Worm (Caenorhabditis elegans): ENCODE results near the gene srh-62.

DNA sequence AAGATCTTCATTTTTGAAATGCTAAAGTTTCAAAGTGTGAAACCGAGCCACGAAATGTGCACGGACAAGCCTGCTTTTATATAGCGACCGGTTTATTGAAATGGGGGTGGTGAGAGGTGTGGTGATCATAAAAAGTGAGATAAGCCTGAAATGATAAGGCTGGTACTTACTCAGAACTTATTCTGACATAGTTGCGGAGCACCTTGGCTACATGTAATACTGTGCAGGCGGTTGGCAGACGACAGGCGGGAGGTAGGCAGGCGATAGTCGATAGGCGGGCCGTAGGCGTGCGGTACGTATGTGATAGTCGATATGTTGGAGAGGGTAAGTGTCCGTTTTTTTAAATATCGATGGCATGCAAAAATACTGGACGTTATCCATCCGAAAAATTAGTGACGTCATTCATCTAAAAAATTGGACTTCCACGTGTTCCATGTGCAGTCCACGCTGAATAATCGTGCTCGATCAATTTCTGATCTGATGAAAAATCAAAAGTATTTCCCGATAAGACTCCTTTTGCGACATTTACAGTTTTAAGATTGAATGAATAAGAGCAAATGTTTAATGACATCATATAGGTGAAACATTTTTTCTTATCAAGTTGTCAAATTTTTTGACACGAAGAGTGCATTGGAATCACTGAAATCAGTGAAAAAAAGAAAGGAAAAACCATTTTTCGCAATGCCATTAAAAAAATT lies 14.9 kb upstream of the srh-62 start, which contains the start of gene irg-8:
- TF ChIP-seq mep-1 (tag; optimal IDR thresholded peaks at IDR 0.05): no peak
- TF ChIP-seq ceh-44 (GFP tag; IDR thresholded peaks at IDR 0.05): no peak
- TF ChIP-seq aly-2 (tag; optimal IDR thresholded peaks at IDR 0.05): no peak
- no peak for TF ChIP-seq lsy-2 (tag; optimal IDR thresholded peaks at IDR 0.05)
